Worm (Caenorhabditis elegans): Measurements from ENCODE around the gene F01F1.15.

F01F1.15 gene

DNA sequence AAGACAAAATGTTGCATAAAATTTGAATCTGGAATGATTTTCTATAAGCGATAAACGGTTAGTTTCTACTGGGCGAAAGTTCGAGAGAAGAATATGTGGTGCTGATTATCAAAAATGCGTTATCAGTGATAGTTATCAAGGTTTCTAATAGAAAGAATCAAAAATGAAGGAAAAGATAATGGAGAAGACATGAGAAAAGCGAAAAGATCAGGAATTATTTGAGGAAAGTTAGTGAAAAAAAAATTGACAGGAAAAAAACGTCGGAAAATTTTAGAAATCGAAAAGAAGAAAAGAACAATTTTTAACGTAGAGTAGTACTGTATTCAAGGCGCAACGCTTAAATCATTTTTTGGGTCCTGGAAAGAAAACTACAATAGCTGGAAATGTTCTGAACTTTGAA, 5.6 kb downstream of the F01F1.15 start, which contains the start of gene dnpp-1:
Gene dnpp-1 (minus strand): TSS at position 30 of the 400 bp plus-strand sequence.
- TF ChIP-seq pqm-1 (tag; optimal IDR thresholded peaks at IDR 0.05): peak; percentile 97
- TF ChIP-seq hlh-11 (tag; optimal IDR thresholded peaks at IDR 0.05): peak; percentile 39
- TF ChIP-seq daf-16 (GFP tag; optimal IDR thresholded peaks at IDR 0.05): no peak
- TF ChIP-seq daf-16 (tag; optimal IDR thresholded peaks at IDR 0.05): peak; percentile 48
- peak; percentile 41 for TF ChIP-seq nhr-28 (tag; optimal IDR thresholded peaks at IDR 0.05)
- TF ChIP-seq dmd-6 (GFP tag; IDR thresholded peaks at IDR 0.05): peak; percentile 49; the same call in 1 of the 2 replicates
- no peak for TF ChIP-seq unc-130 (GFP tag; optimal IDR thresholded peaks at IDR 0.05)
- peak; percentile 71 for TF ChIP-seq dve-1 (tag; optimal IDR thresholded peaks at IDR 0.05; ENCODE audit: insufficient read depth)
- TF ChIP-seq zfp-2 (tag; optimal IDR thresholded peaks at IDR 0.05): no peak

DNA sequence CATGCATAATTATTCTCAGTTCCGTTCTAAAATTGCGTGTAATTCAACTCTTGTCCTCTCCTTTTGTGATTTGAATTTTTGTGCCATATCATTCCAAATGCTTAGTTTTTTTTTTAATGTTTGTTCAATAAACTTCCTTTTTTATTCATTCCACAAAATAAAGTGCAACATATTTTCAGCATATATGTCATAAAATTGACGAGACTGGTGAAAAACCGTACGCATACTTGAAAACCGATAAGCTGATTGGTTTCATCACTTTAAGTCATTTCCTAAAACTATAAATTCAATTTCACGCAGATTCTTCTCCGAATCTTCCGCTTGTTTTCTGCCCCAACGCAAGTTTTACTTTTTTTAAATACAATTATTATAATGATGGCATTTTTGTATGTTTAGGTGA, 10.3 kb downstream of the F01F1.15 start, which contains the start of gene dpf-4:
Gene dpf-4 (plus strand): TSS at position 301 of the 400 bp plus-strand sequence.
- no peak for TF ChIP-seq daf-12 (tag; optimal IDR thresholded peaks at IDR 0.05)
- TF ChIP-seq nhr-42 (GFP tag; IDR thresholded peaks at IDR 0.05): no peak
- peak; percentile 39 for TF ChIP-seq ama-1 (optimal IDR thresholded peaks at IDR 0.05)

- TF ChIP-seq mdl-1 (tag; optimal IDR thresholded peaks at IDR 0.05): peak in 1 of 2 experiments; percentile 26
- TF ChIP-seq ztf-11 (tag; optimal IDR thresholded peaks at IDR 0.05): no peak
- TF ChIP-seq nhr-102 (tag; optimal IDR thresholded peaks at IDR 0.05): no peak
- TF ChIP-seq dmd-6 (GFP tag; IDR thresholded peaks at IDR 0.05): peak; percentile 35; the same call in 1 of the 2 replicates
- peak; percentile 80 for TF ChIP-seq lin-13 (GFP tag; optimal IDR thresholded peaks at IDR 0.05)
- TF ChIP-seq nhr-28 (tag; optimal IDR thresholded peaks at IDR 0.05): peak; percentile 49
- peak; percentile 71 for TF ChIP-seq ztf-7 (tag; optimal IDR thresholded peaks at IDR 0.05)
- no peak for TF ChIP-seq madf-5 (GFP tag; IDR thresholded peaks at IDR 0.05)
- TF ChIP-seq dmd-8 (GFP tag; IDR thresholded peaks at IDR 0.05): no peak
- TF ChIP-seq ceh-20 (GFP tag; IDR thresholded peaks at IDR 0.05): no peak
- TF ChIP-seq F44E2.7 (GFP tag; IDR thresholded peaks at IDR 0.05): no peak
- TF ChIP-seq nhr-77 (tag; optimal IDR thresholded peaks at IDR 0.05): peak; percentile 66
- TF ChIP-seq ctbp-1 (GFP tag; IDR thresholded peaks at IDR 0.05): no peak
- TF ChIP-seq daf-19 (GFP tag; conservative IDR thresholded peaks at IDR 0.05): no peak
- peak; percentile 96 for TF ChIP-seq dpl-1 (GFP tag; optimal IDR thresholded peaks at IDR 0.05)
- TF ChIP-seq daf-12 (tag; optimal IDR thresholded peaks at IDR 0.05): no peak
- no peak for TF ChIP-seq F26F4.8 (GFP tag; conservative IDR thresholded peaks at IDR 0.05)
- TF ChIP-seq ama-1 (optimal IDR thresholded peaks at IDR 0.05): no peak
- peak; percentile 81 for TF ChIP-seq nhr-6 (tag; optimal IDR thresholded peaks at IDR 0.05)
- TF ChIP-seq lin-15B (tag; optimal IDR thresholded peaks at IDR 0.05): no peak
- no peak for TF ChIP-seq nhr-42 (GFP tag; IDR thresholded peaks at IDR 0.05)
- TF ChIP-seq hmg-1.1 (GFP tag; IDR thresholded peaks at IDR 0.05): peak; percentile 58; the same call in 1 of the 2 replicates
- TF ChIP-seq nhr-48 (tag; optimal IDR thresholded peaks at IDR 0.05): no peak
- 0 out of 2 replicates have a peak, but pooled peaks have one; percentile 53 for TF ChIP-seq T26A8.4 (GFP tag; IDR thresholded peaks at IDR 0.05)
- TF ChIP-seq tag-97 (GFP tag; IDR thresholded peaks at IDR 0.05): no peak
- no peak for TF ChIP-seq lim-7 (GFP tag; IDR thresholded peaks at IDR 0.05)
- no peak for TF ChIP-seq daf-8 (GFP tag; IDR thresholded peaks at IDR 0.05)
- peak; percentile 48 for TF ChIP-seq nhr-11 (tag; optimal IDR thresholded peaks at IDR 0.05)
- TF ChIP-seq ceh-32 (tag; optimal IDR thresholded peaks at IDR 0.05; ENCODE audit: poor library complexity): no peak
- peak in 1 of 2 experiments; percentile 17 for TF ChIP-seq daf-16 (GFP tag; optimal IDR thresholded peaks at IDR 0.05)
- TF ChIP-seq daf-16 (tag; optimal IDR thresholded peaks at IDR 0.05): peak; percentile 65
- no peak for TF ChIP-seq spr-3 (GFP tag; optimal IDR thresholded peaks at IDR 0.05)
- TF ChIP-seq fos-1 (tag; optimal IDR thresholded peaks at IDR 0.05): no peak
- TF ChIP-seq nhr-111 (GFP tag; optimal IDR thresholded peaks at IDR 0.05): no peak
- peak; percentile 62 for TF ChIP-seq rbr-2 (tag; optimal IDR thresholded peaks at IDR 0.05)
- peak; percentile 74 for TF ChIP-seq R02D3.7 (tag; optimal IDR thresholded peaks at IDR 0.05)
- TF ChIP-seq jun-1 (tag; optimal IDR thresholded peaks at IDR 0.05): no peak
- TF ChIP-seq vab-7 (GFP tag; IDR thresholded peaks at IDR 0.05): no peak
- peak; percentile 61 for TF ChIP-seq hlh-11 (tag; optimal IDR thresholded peaks at IDR 0.05)
- TF ChIP-seq F10B5.3 (tag; optimal IDR thresholded peaks at IDR 0.05): no peak
- TF ChIP-seq mxl-3 (GFP tag; optimal IDR thresholded peaks at IDR 0.05): no peak
- TF ChIP-seq unc-130 (GFP tag; optimal IDR thresholded peaks at IDR 0.05): peak; percentile 40
- TF ChIP-seq aly-2 (tag; optimal IDR thresholded peaks at IDR 0.05): no peak
- no peak for TF ChIP-seq ZK337.2 (GFP tag; IDR thresholded peaks at IDR 0.05)
Observed at ce11 chrIII:5855637-5856179, 13.6 kb downstream of the F01F1.15 start, which contains the start of the genes cct-6 and alh-9. Gene cct-6, minus strand, starts transcription at chrIII:5855687. Gene alh-9, plus strand, starts transcription at chrIII:5856018.

Measured in whole organism, L4 larva.